Worm (Caenorhabditis elegans) whole organism, L2 larva: ENCODE data around the gene idpp-7.
A peak's percentile ranks its signal among the peaks of the same experiment; 100 is the strongest.

Experiments used
- R02D3.7 ChIP-seq: fragments of 150-350 bp; optimal IDR thresholded peaks from 2 replicates; lab custom pipeline; 2014; ENCODE audit warnings: missing biosample characterization, missing genetic modification characterization
- ama-1 ChIP-seq: fragments of 150-350 bp; optimal IDR thresholded peaks from 2 replicates; lab custom pipeline; 2018; ENCODE audit warnings: inconsistent platforms
- blmp-1 ChIP-seq: sonication (generic microtip); optimal IDR thresholded peaks from 2 replicates; lab custom pipeline; 2017; ENCODE audit warnings: missing genetic modification characterization, mild to moderate bottlenecking, missing compliant biosample characterization, antibody characterized with exemption, moderate library complexity; ENCODE audit not compliant: insufficient read depth
- ceh-82 ChIP-seq: fragments of 150-350 bp; optimal IDR thresholded peaks from 2 replicates; lab custom pipeline; 2014; ENCODE audit warnings: missing biosample characterization, missing genetic modification characterization
- egl-27 ChIP-seq: sonication (generic microtip); optimal IDR thresholded peaks from 3 replicates; lab custom pipeline; 2017; ENCODE audit warnings: missing biosample characterization, missing genetic modification reagents, missing genetic modification characterization
- elt-1 ChIP-seq: fragments of 150-350 bp; optimal IDR thresholded peaks from 2 replicates; lab custom pipeline; 2014; ENCODE audit warnings: missing biosample characterization, missing genetic modification characterization
- elt-3 ChIP-seq: sonication (generic microtip); optimal IDR thresholded peaks from 2 replicates; lab custom pipeline; 2017; ENCODE audit warnings: missing biosample characterization, missing genetic modification characterization
- fos-1 ChIP-seq: fragments of 150-350 bp; optimal IDR thresholded peaks from 2 replicates; lab custom pipeline; 2014; ENCODE audit warnings: missing biosample characterization, missing genetic modification characterization
- gmeb-1 ChIP-seq: fragments of 150-350 bp; optimal IDR thresholded peaks from 2 replicates; lab custom pipeline; 2014; ENCODE audit warnings: missing biosample characterization, missing genetic modification characterization
- lin-13 ChIP-seq: fragments of 150-350 bp; optimal IDR thresholded peaks from 2 replicates; lab custom pipeline; 2014; ENCODE audit warnings: missing biosample characterization, missing genetic modification reagents, missing genetic modification characterization
- lin-39 ChIP-seq: fragments of 150-350 bp; optimal IDR thresholded peaks from 2 replicates; lab custom pipeline; 2014; ENCODE audit warnings: missing biosample characterization, missing genetic modification reagents, missing genetic modification characterization
- mbf-1 ChIP-seq: sonication (generic microtip); optimal IDR thresholded peaks from 2 replicates; lab custom pipeline; 2017; ENCODE audit warnings: missing biosample characterization, missing genetic modification characterization
- mdl-1 ChIP-seq, 2 experiments: fragments of 150-350 bp in 1 of 2; sonication (generic microtip) in 1 of 2; optimal IDR thresholded peaks; 2 replicates each; lab custom pipeline; 2017; ENCODE audit warnings: missing biosample characterization in 2 of 2, missing genetic modification characterization in 2 of 2
- nhr-11 ChIP-seq: fragments of 150-350 bp; optimal IDR thresholded peaks from 2 replicates; lab custom pipeline; 2014; ENCODE audit warnings: missing biosample characterization, missing genetic modification characterization
- nhr-12 ChIP-seq: fragments of 150-350 bp; optimal IDR thresholded peaks from 2 replicates; lab custom pipeline; 2014; ENCODE audit warnings: missing biosample characterization, missing genetic modification characterization
- nhr-23 ChIP-seq: fragments of 150-350 bp; optimal IDR thresholded peaks from 2 replicates; lab custom pipeline; 2014; ENCODE audit warnings: missing biosample characterization, missing genetic modification reagents, missing genetic modification characterization
- nhr-25 ChIP-seq: fragments of 150-350 bp; sonication (generic microtip); optimal IDR thresholded peaks from 3 replicates; lab custom pipeline; 2014; ENCODE audit warnings: missing biosample characterization, missing genetic modification characterization
- nhr-77 ChIP-seq: fragments of 150-350 bp; optimal IDR thresholded peaks from 2 replicates; lab custom pipeline; 2014; ENCODE audit warnings: missing biosample characterization, missing genetic modification characterization
- sma-3 ChIP-seq: sonication (generic microtip); optimal IDR thresholded peaks from 2 replicates; lab custom pipeline; 2016; ENCODE audit warnings: missing genetic modification reagents, missing genetic modification characterization, missing compliant biosample characterization
- snpc-4 ChIP-seq: fragments of 150-350 bp; optimal IDR thresholded peaks from 2 replicates; lab custom pipeline; 2014; ENCODE audit warnings: missing biosample characterization, missing genetic modification characterization
- unc-55 ChIP-seq: fragments of 150-350 bp; sonication (generic microtip); optimal IDR thresholded peaks from 3 replicates; lab custom pipeline; 2014; ENCODE audit warnings: missing biosample characterization, missing genetic modification reagents, missing genetic modification characterization
- ztf-4 ChIP-seq: fragments of 150-350 bp; optimal IDR thresholded peaks from 2 replicates; lab custom pipeline; 2014; ENCODE audit warnings: missing biosample characterization, missing genetic modification characterization

The idpp-7 gene

DNA sequence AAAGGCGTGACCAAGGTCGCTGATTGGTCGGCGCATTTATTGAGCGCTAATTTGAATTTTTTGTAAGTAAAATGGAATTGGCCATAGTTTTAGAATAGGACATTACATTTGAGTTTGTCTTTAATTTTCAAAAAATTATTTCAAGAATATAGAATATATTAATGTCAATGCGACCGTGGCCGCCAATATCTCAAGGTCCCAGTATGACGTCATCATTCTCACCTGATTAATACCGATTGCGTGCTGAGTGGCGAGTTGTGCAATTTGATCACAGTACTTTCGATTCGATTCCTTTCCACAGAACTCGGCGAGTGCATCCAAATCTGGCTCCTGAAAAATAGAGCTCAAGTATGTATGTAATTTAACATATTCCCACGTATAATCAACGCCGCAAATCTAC is 35.9 kb downstream of the idpp-7 start:
- TF ChIP-seq sma-3 (GFP tag; lab: Kevin White, UChicago) (no peak), nhr-11 (tag; lab: Kevin White, UChicago) (no peak), R02D3.7 (tag; lab: Kevin White, UChicago) (no peak), unc-55 (GFP tag; lab: Kevin White, UChicago) (no peak)

- TF ChIP-seq elt-1 (tag; lab: Kevin White, UChicago) = no peak
- TF ChIP-seq nhr-23 (tag; lab: Kevin White, UChicago) = no peak
- TF ChIP-seq ceh-82 (tag; lab: Kevin White, UChicago) = no peak
- TF ChIP-seq ama-1 (lab: Kevin White, UChicago) = no peak
- TF ChIP-seq blmp-1 (tag; lab: Kevin White, UChicago) = no peak
- no peak for TF ChIP-seq lin-39 (tag; lab: Kevin White, UChicago)
- no peak for TF ChIP-seq nhr-77 (tag; lab: Kevin White, UChicago)
- no peak for TF ChIP-seq nhr-11 (tag; lab: Kevin White, UChicago)
- no peak for TF ChIP-seq lin-13
These were observed 37.7 kb downstream of the idpp-7 start, which contains the start of gene flp-9 for ce11 chrIV:12757470-12757869. Gene flp-9 (minus strand): TSS chrIV:12757570.

- TF ChIP-seq mdl-1 (tag; optimal IDR thresholded peaks at IDR 0.05; lab: Kevin White, UChicago) (no peak), egl-27 (tag; lab: Kevin White, UChicago) (no peak), elt-3 (tag; lab: Kevin White, UChicago) (no peak), nhr-12 (tag; lab: Kevin White, UChicago) (no peak), snpc-4 (tag; lab: Kevin White, UChicago) (no peak), ztf-4 (tag; lab: Kevin White, UChicago) (no peak), mbf-1 (no peak), blmp-1 (tag; lab: Kevin White, UChicago) (no peak), nhr-25 (tag; lab: Kevin White, UChicago) (no peak), ama-1 (lab: Kevin White, UChicago) (no peak)
- TF ChIP-seq, all 48 proteins: peak for 0
These were observed 43.0 kb downstream of the idpp-7 start for ce11 chrIV:12762782-12763181.

ce11 chrIV:12765067-12765466 is 45.3 kb downstream of the idpp-7 start, which contains the start of gene ZK897.10:
Gene ZK897.10 (plus strand): TSS chrIV:12765351.
- no peak for TF ChIP-seq gmeb-1 (tag; lab: Kevin White, UChicago)
- no peak for TF ChIP-seq nhr-77 (tag; lab: Kevin White, UChicago)
- TF ChIP-seq fos-1 = peak; percentile 34
- TF ChIP-seq, all 48 proteins: peak for 1
